Worm (Caenorhabditis elegans) whole organism, L4/young adult: ENCODE results near the gene C04E6.13.

ENCODE experiments used
- W03F9.2 ChIP-seq: fragments of 150-350 bp; optimal IDR thresholded peaks from 2 replicates; lab custom pipeline; 2014; ENCODE audit warnings: missing biosample characterization, missing genetic modification characterization
- dao-5 ChIP-seq: sonication (generic microtip); optimal IDR thresholded peaks from 2 replicates; lab custom pipeline; 2016; ENCODE audit warnings: missing genotype, missing genetic modification characterization, moderate library complexity, missing compliant biosample characterization
- him-1 ChIP-seq: sonication (generic microtip); optimal IDR thresholded peaks from 2 replicates; lab custom pipeline; 2016; ENCODE audit warnings: missing genotype, missing genetic modification reagents, missing genetic modification characterization, missing compliant biosample characterization

C04E6.13 gene

ce11 chrV:5912426-5912825 lies at the start of gene C04E6.13:
C04E6.13 (plus strand) TSS chrV:5912726.
- TF ChIP-seq him-1 (tag; lab: Kevin White, UChicago), result no peak
- no peak for TF ChIP-seq dao-5
- no peak for TF ChIP-seq W03F9.2

- TF ChIP-seq W03F9.2 (no peak), dao-5 (no peak), him-1 (tag; lab: Kevin White, UChicago) (no peak)
These were observed 47.4 kb upstream of the C04E6.13 start, which contains the start of gene F26F12.5 for ce11 chrV:5865085-5865484. F26F12.5 (minus strand) TSS chrV:5865185.

ce11 chrV:5869227-5869626 lies 43.3 kb upstream of the C04E6.13 start, which contains the start of gene F26F12.4:
F26F12.4 (minus strand) TSS chrV:5869327.
- TF ChIP-seq dao-5 (no peak), him-1 (tag; lab: Kevin White, UChicago) (no peak), W03F9.2 (no peak)

ce11 chrV:5871759-5872158 lies 40.8 kb upstream of the C04E6.13 start, which contains the start of gene C02G6.2:
C02G6.2 (plus strand) TSS chrV:5872059.
- TF ChIP-seq him-1 (tag; lab: Kevin White, UChicago) (no peak), W03F9.2 (no peak), dao-5 (no peak)

ce11 chrV:5876966-5877365 lies 35.6 kb upstream of the C04E6.13 start:
- TF ChIP-seq him-1 (tag; lab: Kevin White, UChicago) (no peak), dao-5 (no peak), W03F9.2 (no peak)

- TF ChIP-seq him-1 (tag; lab: Kevin White, UChicago) (no peak), W03F9.2 (no peak), dao-5 (no peak)
These were observed 32.5 kb upstream of the C04E6.13 start, which contains the start of gene C02G6.3 for ce11 chrV:5880064-5880463. C02G6.3 (plus strand) TSS chrV:5880364.

ce11 chrV:5882429-5882828 lies 30.1 kb upstream of the C04E6.13 start:
- TF ChIP-seq him-1 (tag; lab: Kevin White, UChicago) (no peak), W03F9.2 (no peak), dao-5 (no peak)

ce11 chrV:5883735-5884134 lies 28.8 kb upstream of the C04E6.13 start, which contains the start of gene C04E6.8:
C04E6.8 (minus strand) TSS chrV:5883835.
- no peak for TF ChIP-seq W03F9.2
- TF ChIP-seq him-1 (tag; lab: Kevin White, UChicago), result no peak
- TF ChIP-seq dao-5, result no peak

- TF ChIP-seq W03F9.2, result no peak
- no peak for TF ChIP-seq dao-5
- no peak for TF ChIP-seq him-1 (tag; lab: Kevin White, UChicago)
These were observed 23.7 kb upstream of the C04E6.13 start for ce11 chrV:5888820-5889219.

- no peak for TF ChIP-seq dao-5
- no peak for TF ChIP-seq him-1 (tag; lab: Kevin White, UChicago)
- no peak for TF ChIP-seq W03F9.2
These were observed 21.3 kb upstream of the C04E6.13 start for ce11 chrV:5891204-5891603.

- TF ChIP-seq him-1 (tag; lab: Kevin White, UChicago) (no peak), dao-5 (no peak), W03F9.2 (no peak)
These were observed 19.5 kb upstream of the C04E6.13 start, which contains the start of gene C04E6.7 for ce11 chrV:5893015-5893414. C04E6.7 (plus strand) TSS chrV:5893315.

ce11 chrV:5895021-5895420 lies 17.5 kb upstream of the C04E6.13 start, which contains the start of gene grd-9:
grd-9 (plus strand) TSS chrV:5895321.
- TF ChIP-seq him-1 (tag; lab: Kevin White, UChicago) (no peak), W03F9.2 (no peak), dao-5 (no peak)

ce11 chrV:5899940-5900339 lies 12.6 kb upstream of the C04E6.13 start, which contains the start of gene srd-16:
srd-16 (minus strand) TSS chrV:5900040.
- TF ChIP-seq W03F9.2 (no peak), him-1 (tag; lab: Kevin White, UChicago) (no peak), dao-5 (no peak)

- no peak for TF ChIP-seq him-1 (tag; lab: Kevin White, UChicago)
- no peak for TF ChIP-seq dao-5
- no peak for TF ChIP-seq W03F9.2
These were observed 10.7 kb upstream of the C04E6.13 start, which contains the start of gene C04E6.5 for ce11 chrV:5901833-5902232. C04E6.5 (plus strand) TSS chrV:5902133.

ce11 chrV:5906252-5906651 lies 6.3 kb upstream of the C04E6.13 start, which contains the start of gene srd-15:
srd-15 (minus strand) TSS chrV:5906352.
- TF ChIP-seq W03F9.2, result no peak
- no peak for TF ChIP-seq dao-5
- no peak for TF ChIP-seq him-1 (tag; lab: Kevin White, UChicago)

ce11 chrV:5907090-5907489 lies 5.4 kb upstream of the C04E6.13 start, which contains the start of gene C04E6.4:
C04E6.4 (plus strand) TSS chrV:5907390.
- TF ChIP-seq him-1 (tag; lab: Kevin White, UChicago), result no peak
- no peak for TF ChIP-seq W03F9.2
- TF ChIP-seq dao-5, result no peak
